Worm (Caenorhabditis elegans): Measurements from ENCODE around the gene C42D4.18.

The C42D4.18 gene

DNA sequence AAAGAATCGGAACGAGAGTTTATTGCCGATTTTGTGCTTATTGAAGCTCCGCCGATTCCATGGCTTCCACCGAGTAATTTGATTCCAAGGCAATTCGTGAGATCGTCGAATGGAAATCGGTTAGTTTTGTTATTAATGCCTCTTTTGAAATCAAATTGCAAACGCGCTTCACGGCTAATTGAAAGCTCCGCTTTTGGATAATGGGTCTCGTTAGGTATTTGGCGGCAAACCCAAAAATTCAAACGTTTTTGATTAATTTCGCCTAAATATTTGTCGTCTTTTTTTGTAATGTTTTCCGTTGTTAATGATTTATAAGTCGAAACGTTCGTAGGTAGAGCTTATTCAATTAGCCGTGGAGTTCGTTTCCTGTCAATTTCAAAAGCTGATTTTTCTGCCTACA, 7.0 kb upstream of the C42D4.18 start:
- no peak for TF ChIP-seq lin-1 (GFP tag; IDR thresholded peaks at IDR 0.05)
- TF ChIP-seq fos-1 (tag; optimal IDR thresholded peaks at IDR 0.05) = no peak
- TF ChIP-seq T20F7.1 (GFP tag; optimal IDR thresholded peaks at IDR 0.05) = no peak
- no peak for TF ChIP-seq jun-1 (tag; optimal IDR thresholded peaks at IDR 0.05)
- no peak for TF ChIP-seq spr-3 (GFP tag; optimal IDR thresholded peaks at IDR 0.05)
- TF ChIP-seq R02D3.7 (tag; optimal IDR thresholded peaks at IDR 0.05) = no peak
- no peak for TF ChIP-seq egl-43 (GFP tag; IDR thresholded peaks at IDR 0.05)
- TF ChIP-seq ces-1 (GFP tag; optimal IDR thresholded peaks at IDR 0.05) = no peak
- no peak for TF ChIP-seq snpc-4 (tag; optimal IDR thresholded peaks at IDR 0.05)
- TF ChIP-seq ZK337.2 (GFP tag; IDR thresholded peaks at IDR 0.05) = no peak

- TF ChIP-seq F10B5.3 (tag; optimal IDR thresholded peaks at IDR 0.05) = no peak
- no peak for TF ChIP-seq daf-16 (GFP tag; optimal IDR thresholded peaks at IDR 0.05)
- no peak for TF ChIP-seq daf-16 (tag; optimal IDR thresholded peaks at IDR 0.05)
- peak; percentile 29 for TF ChIP-seq hlh-30 (tag; optimal IDR thresholded peaks at IDR 0.05; ENCODE audit: insufficient read depth)
- no peak for TF ChIP-seq lir-3 (tag; optimal IDR thresholded peaks at IDR 0.05)
- peak; percentile 69 for TF ChIP-seq dpl-1 (GFP tag; optimal IDR thresholded peaks at IDR 0.05)
- TF ChIP-seq T20F7.1 (GFP tag; optimal IDR thresholded peaks at IDR 0.05) = peak; percentile 95
- no peak for TF ChIP-seq daf-8 (GFP tag; IDR thresholded peaks at IDR 0.05)
- peak; percentile 86 for TF ChIP-seq zip-2 (tag; optimal IDR thresholded peaks at IDR 0.05)
Measured at ce11 chrIV:7165723-7166122, 860 bp upstream of the C42D4.18 start, which contains the start of gene rpc-1. rpc-1 (minus strand) TSS chrIV:7165748.

DNA sequence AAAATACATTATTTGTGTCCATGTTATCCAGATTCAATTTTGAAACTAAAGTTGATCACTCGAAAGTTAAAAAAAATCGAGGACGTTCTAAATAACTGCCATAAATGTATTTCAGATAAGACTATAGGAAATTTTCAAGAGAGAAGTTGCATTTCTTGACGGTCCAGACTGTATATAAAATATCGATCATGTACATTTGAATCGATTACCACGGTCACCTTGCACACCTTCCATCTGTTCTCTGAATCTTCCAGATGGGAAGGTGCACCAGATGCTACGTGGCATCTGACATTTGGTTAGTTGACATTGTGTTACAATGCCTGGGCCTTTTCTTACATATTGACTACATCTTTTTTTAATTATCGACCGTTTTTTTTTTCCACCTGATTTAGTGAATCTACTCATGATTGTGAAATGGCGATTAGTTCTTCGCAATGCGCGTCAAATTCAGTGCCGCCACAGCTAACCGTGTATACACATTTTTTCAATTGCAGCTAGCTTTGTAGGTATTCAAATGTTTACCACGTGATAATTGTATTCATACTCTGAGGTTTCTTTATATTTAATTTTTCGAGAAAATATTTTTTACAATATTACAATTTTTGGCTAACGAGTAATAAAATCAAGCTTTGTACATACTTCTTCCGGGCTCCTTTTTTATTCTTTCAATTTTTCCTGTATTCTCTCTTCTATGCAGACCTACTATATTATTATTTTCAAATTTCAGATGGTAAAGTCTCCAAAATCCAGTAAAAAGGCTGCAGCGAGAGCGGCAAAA, 1.6 kb downstream of the C42D4.18 start, which contains the start of gene skr-16:
Gene skr-16, plus strand, starts transcription at position 728 of the 778 bp plus-strand sequence.
- TF ChIP-seq dve-1 (tag; optimal IDR thresholded peaks at IDR 0.05; ENCODE audit: insufficient read depth) (peak; percentile 45), nhr-77 (tag; optimal IDR thresholded peaks at IDR 0.05) (no peak), mdl-1 (tag; optimal IDR thresholded peaks at IDR 0.05) (peak in 1 of 2 experiments; percentile 54), aha-1 (tag) (peak; percentile 29), unc-62 (GFP tag; optimal IDR thresholded peaks at IDR 0.05 in 1 of 2) (peak in 1 of 2 experiments; percentile 23), unc-62 (tag; optimal IDR thresholded peaks at IDR 0.05) (no peak), T20F7.1 (GFP tag; optimal IDR thresholded peaks at IDR 0.05) (peak; percentile 21), dpl-1 (GFP tag; optimal IDR thresholded peaks at IDR 0.05) (peak; percentile 48), hlh-30 (tag; optimal IDR thresholded peaks at IDR 0.05; ENCODE audit: insufficient read depth) (peak; percentile 84), lsy-2 (tag; optimal IDR thresholded peaks at IDR 0.05) (no peak), daf-16 (GFP tag; optimal IDR thresholded peaks at IDR 0.05) (no peak), daf-16 (tag; optimal IDR thresholded peaks at IDR 0.05) (peak; percentile 33)

- TF ChIP-seq T26A8.4 (GFP tag; IDR thresholded peaks at IDR 0.05) = no peak
- TF ChIP-seq nhr-25 (tag; optimal IDR thresholded peaks at IDR 0.05; ENCODE audit: borderline replicate concordance, insufficient read depth) = no peak
- TF ChIP-seq snpc-1.2 (GFP tag; IDR thresholded peaks at IDR 0.05) = no peak
- no peak for TF ChIP-seq lin-39 (tag; optimal IDR thresholded peaks at IDR 0.05)
- no peak for TF ChIP-seq ceh-32 (tag; optimal IDR thresholded peaks at IDR 0.05; ENCODE audit: poor library complexity)
- TF ChIP-seq nhr-77 (tag; optimal IDR thresholded peaks at IDR 0.05) = no peak
- TF ChIP-seq lim-7 (GFP tag; IDR thresholded peaks at IDR 0.05) = no peak
- no peak for TF ChIP-seq dmd-9 (GFP tag; IDR thresholded peaks at IDR 0.05)
- no peak for TF ChIP-seq ZK546.5 (tag; optimal IDR thresholded peaks at IDR 0.05)
- no peak for TF ChIP-seq F10B5.3 (tag; optimal IDR thresholded peaks at IDR 0.05)
- TF ChIP-seq mes-2 (tag; optimal IDR thresholded peaks at IDR 0.05; ENCODE audit: poor library complexity, severe bottlenecking) = no peak
- TF ChIP-seq mep-1 (tag; optimal IDR thresholded peaks at IDR 0.05) = no peak
- no peak for TF ChIP-seq ZK337.2 (GFP tag; IDR thresholded peaks at IDR 0.05)
- no peak for TF ChIP-seq unc-130 (GFP tag; optimal IDR thresholded peaks at IDR 0.05)
- TF ChIP-seq lin-13 (GFP tag; optimal IDR thresholded peaks at IDR 0.05) = no peak
Measured at ce11 chrIV:7171222-7171621, 4.6 kb downstream of the C42D4.18 start, which contains the start of gene str-220. str-220 (minus strand) TSS chrIV:7171322.

Measured in whole organism, L4 larva.